Worm (Caenorhabditis elegans) whole organism, L4 larva: ENCODE data around the gene T05H4.4.

Experiments used
- D1046.2 ChIP-seq: fragments of 200-800 bp; sonication (Bioruptor generic); IDR thresholded peaks from 2 replicates; pipeline ENCODE4 v1.3.6; 2022; ENCODE audit warnings: missing genetic modification characterization, missing compliant biosample characterization
- F10B5.3 ChIP-seq: sonication (generic microtip); optimal IDR thresholded peaks from 2 replicates; lab custom pipeline; 2016; ENCODE audit warnings: mild to moderate bottlenecking, missing genetic modification characterization, missing compliant biosample characterization
- F26F4.8 ChIP-seq: fragments of 200-800 bp; sonication (Bioruptor generic); conservative IDR thresholded peaks from 2 replicates; pipeline ENCODE4 v1.3.6; 2022; ENCODE audit warnings: missing genetic modification characterization, missing compliant biosample characterization
- T26A8.4 ChIP-seq: fragments of 200-800 bp; sonication (Bioruptor generic); IDR thresholded peaks from 2 replicates; pipeline ENCODE4 v1.3.6; 2022; ENCODE audit warnings: missing genetic modification characterization, missing compliant biosample characterization
- Y5F2A.4 ChIP-seq: fragments of 200-800 bp; sonication (Bioruptor generic); optimal IDR thresholded peaks from 2 replicates; lab custom pipeline; 2018; ENCODE audit warnings: mild to moderate bottlenecking, missing genetic modification characterization, missing compliant biosample characterization
- Y75B8A.6 ChIP-seq: fragments of 200-800 bp; sonication (Bioruptor generic); IDR thresholded peaks from 2 replicates; pipeline ENCODE4 v1.3.6; 2022; ENCODE audit warnings: missing genetic modification reagents, missing genetic modification characterization, missing compliant biosample characterization
- aly-2 ChIP-seq: sonication (generic microtip); optimal IDR thresholded peaks from 2 replicates; lab custom pipeline; 2018; ENCODE audit warnings: missing biosample characterization, missing genetic modification characterization
- ama-1 ChIP-seq: fragments of 150-350 bp; optimal IDR thresholded peaks from 2 replicates; lab custom pipeline; 2014; ENCODE audit warnings: inconsistent platforms, mixed read lengths
- attf-4 ChIP-seq: sonication (generic microtip); optimal IDR thresholded peaks from 3 replicates; lab custom pipeline; 2017; ENCODE audit warnings: missing biosample characterization, missing genetic modification characterization
- ceh-32 ChIP-seq: sonication (generic microtip); optimal IDR thresholded peaks from 2 replicates; lab custom pipeline; 2016; ENCODE audit warnings: mild to moderate bottlenecking, missing genetic modification characterization, missing compliant biosample characterization; ENCODE audit not compliant: poor library complexity
- ces-1 ChIP-seq: fragments of 150-350 bp; sonication (generic microtip); optimal IDR thresholded peaks from 4 replicates; lab custom pipeline; 2014; ENCODE audit warnings: missing biosample characterization, missing genetic modification reagents, missing genetic modification characterization
- cey-2 ChIP-seq: sonication (generic microtip); optimal IDR thresholded peaks from 3 replicates; lab custom pipeline; 2017; ENCODE audit warnings: missing genetic modification characterization, mild to moderate bottlenecking, missing compliant biosample characterization, antibody characterized with exemption, borderline replicate concordance; ENCODE audit not compliant: insufficient read depth
- daf-16 ChIP-seq, 3 experiments: sonication (generic microtip); optimal IDR thresholded peaks; 2 replicates each; lab custom pipeline; 2016 to 2017; ENCODE audit warnings: missing genetic modification characterization in 3 of 3, missing genetic modification reagents in 3 of 3, mild to moderate bottlenecking in 2 of 3, missing compliant biosample characterization in 2 of 3, missing biosample characterization in 1 of 3, moderate library complexity in 1 of 3
- dmd-8 ChIP-seq: fragments of 200-800 bp; sonication (Bioruptor generic); IDR thresholded peaks from 2 replicates; pipeline ENCODE4 v1.3.6; 2022; ENCODE audit warnings: missing genetic modification characterization, missing compliant biosample characterization
- dpl-1 ChIP-seq: fragments of 150-350 bp; optimal IDR thresholded peaks from 2 replicates; lab custom pipeline; 2014; ENCODE audit warnings: missing biosample characterization, missing genetic modification reagents, missing genetic modification characterization
- gei-8 ChIP-seq: fragments of 200-800 bp; sonication (Bioruptor generic); optimal IDR thresholded peaks from 2 replicates; lab custom pipeline; 2018; ENCODE audit warnings: mild to moderate bottlenecking, missing genetic modification characterization, missing compliant biosample characterization
- hif-1 ChIP-seq, 2 experiments: sonication (generic microtip); optimal IDR thresholded peaks; 2 replicates each; lab custom pipeline; 2016 to 2017; ENCODE audit warnings: missing compliant biosample characterization in 2 of 2, missing genetic modification characterization in 2 of 2, missing genetic modification reagents in 2 of 2, missing genotype in 2 of 2, mild to moderate bottlenecking in 1 of 2
- hlh-11 ChIP-seq: fragments of 200-800 bp; sonication (Bioruptor generic); optimal IDR thresholded peaks from 2 replicates; lab custom pipeline; 2018; ENCODE audit warnings: mild to moderate bottlenecking, missing genetic modification characterization, missing compliant biosample characterization
- hmg-1.1 ChIP-seq: fragments of 200-800 bp; sonication (Bioruptor generic); IDR thresholded peaks from 2 replicates; pipeline ENCODE4 v1.3.6; 2022; ENCODE audit warnings: missing genetic modification reagents, missing genetic modification characterization, missing compliant biosample characterization
- lin-1 ChIP-seq: fragments of 200-800 bp; sonication (Bioruptor generic); IDR thresholded peaks from 2 replicates; pipeline ENCODE4 v1.3.6; 2022; ENCODE audit warnings: missing genetic modification reagents, missing genetic modification characterization, missing compliant biosample characterization
- lin-39 ChIP-seq: fragments of 150-350 bp; optimal IDR thresholded peaks from 2 replicates; lab custom pipeline; 2014; ENCODE audit warnings: missing biosample characterization, missing genetic modification reagents, missing genetic modification characterization
- lir-3 ChIP-seq: sonication (generic microtip); optimal IDR thresholded peaks from 2 replicates; lab custom pipeline; 2016; ENCODE audit warnings: mild to moderate bottlenecking, missing genetic modification characterization, missing compliant biosample characterization
- lsy-2 ChIP-seq, 2 experiments: fragments of 150-350 bp in 1 of 2; sonication (generic microtip) in 1 of 2; optimal IDR thresholded peaks; 2 replicates each; lab custom pipeline; 2014 to 2017; ENCODE audit warnings: missing biosample characterization in 2 of 2, missing genetic modification characterization in 2 of 2
- madf-9 ChIP-seq: fragments of 200-800 bp; sonication (Bioruptor generic); conservative IDR thresholded peaks from 2 replicates; pipeline ENCODE4 v1.3.6; 2022; ENCODE audit warnings: missing genetic modification reagents, missing genetic modification characterization, missing compliant biosample characterization
- mep-1 ChIP-seq: fragments of 150-350 bp; sonication (generic microtip); optimal IDR thresholded peaks from 3 replicates; lab custom pipeline; 2014; ENCODE audit warnings: missing biosample characterization, missing genetic modification characterization
- mxl-2 ChIP-seq: fragments of 200-800 bp; sonication (Bioruptor generic); conservative IDR thresholded peaks from 2 replicates; pipeline ENCODE4 v1.3.6; 2022; ENCODE audit warnings: missing genetic modification reagents, missing genetic modification characterization, missing compliant biosample characterization
- nhr-10 ChIP-seq: fragments of 150-350 bp; optimal IDR thresholded peaks from 2 replicates; lab custom pipeline; 2014; ENCODE audit warnings: missing biosample characterization, missing genetic modification characterization
- nhr-237 ChIP-seq: sonication (generic microtip); optimal IDR thresholded peaks from 2 replicates; lab custom pipeline; 2017; ENCODE audit warnings: missing biosample characterization, missing genetic modification characterization
- nhr-25 ChIP-seq: sonication (generic microtip); optimal IDR thresholded peaks from 2 replicates; lab custom pipeline; 2017; ENCODE audit warnings: missing genetic modification characterization, mild to moderate bottlenecking, missing compliant biosample characterization, antibody characterized with exemption, moderate library complexity, borderline replicate concordance; ENCODE audit not compliant: insufficient read depth
- nhr-42 ChIP-seq: fragments of 200-800 bp; sonication (Bioruptor generic); IDR thresholded peaks from 2 replicates; pipeline ENCODE4 v1.3.6; 2022; ENCODE audit warnings: missing genetic modification characterization, missing compliant biosample characterization
- pqm-1 ChIP-seq: sonication (generic microtip); optimal IDR thresholded peaks from 2 replicates; lab custom pipeline; 2017; ENCODE audit warnings: missing biosample characterization, missing genetic modification characterization
- skn-1 ChIP-seq: fragments of 150-350 bp; optimal IDR thresholded peaks from 2 replicates; lab custom pipeline; 2014; ENCODE audit warnings: missing biosample characterization, missing genetic modification characterization
- spr-1 ChIP-seq: sonication (generic microtip); optimal IDR thresholded peaks from 2 replicates; lab custom pipeline; 2016; ENCODE audit warnings: mild to moderate bottlenecking, missing genetic modification characterization, missing compliant biosample characterization
- tra-1 ChIP-seq: fragments of 200-800 bp; sonication (Bioruptor generic); IDR thresholded peaks from 2 replicates; pipeline ENCODE4 v1.3.6; 2022; ENCODE audit warnings: missing genetic modification reagents, missing genetic modification characterization, missing compliant biosample characterization
- unc-39 ChIP-seq: sonication (generic microtip); optimal IDR thresholded peaks from 2 replicates; lab custom pipeline; 2017; ENCODE audit warnings: missing biosample characterization, missing genetic modification characterization
- vab-7 ChIP-seq: fragments of 200-800 bp; sonication (Bioruptor generic); IDR thresholded peaks from 2 replicates; pipeline ENCODE4 v1.3.6; 2022; ENCODE audit warnings: missing genetic modification reagents, missing genetic modification characterization, missing compliant biosample characterization
- zfp-3 ChIP-seq: fragments of 200-800 bp; sonication (Bioruptor generic); conservative IDR thresholded peaks from 2 replicates; pipeline ENCODE4 v1.3.6; 2022; ENCODE audit warnings: missing genetic modification reagents, missing genetic modification characterization, missing compliant biosample characterization

The T05H4.4 gene

DNA sequence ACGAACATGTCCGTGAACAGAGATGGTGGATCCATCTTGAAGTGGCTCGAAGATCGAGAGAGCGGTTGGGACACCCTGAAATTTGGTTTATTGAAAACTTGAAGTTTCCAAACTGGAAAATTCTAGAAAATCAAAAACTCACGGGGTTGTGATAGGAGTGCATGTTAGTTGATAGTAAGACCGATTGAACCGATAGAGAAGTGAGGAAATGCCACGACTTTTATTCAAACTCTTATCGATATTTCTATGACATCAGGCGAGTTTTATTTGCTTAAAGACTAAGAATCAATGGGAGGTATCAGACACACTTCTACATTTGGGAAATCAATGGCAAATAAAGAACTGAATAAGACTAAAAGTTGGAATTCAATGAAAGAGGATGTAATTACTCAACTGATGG is 50.1 kb downstream of the T05H4.4 start, which contains the start of gene lec-10 (continued):
- TF ChIP-seq tra-1 (GFP tag; lab: Robert Waterston, UW): 0 out of 2 replicates have a peak, but pooled peaks have one; percentile 40
- TF ChIP-seq lir-3 (tag; lab: Kevin White, UChicago): no peak
- TF ChIP-seq dpl-1 (GFP tag; lab: Kevin White, UChicago): no peak
- TF ChIP-seq nhr-42 (GFP tag; lab: Robert Waterston, UW): no peak
- TF ChIP-seq spr-1 (tag; lab: Kevin White, UChicago): no peak
- no peak; the same call in 1 of the 2 replicates for TF ChIP-seq T26A8.4
- no peak for TF ChIP-seq hif-1 (tag; optimal IDR thresholded peaks at IDR 0.05; lab: Kevin White, UChicago)
- TF ChIP-seq gei-8 (GFP tag; lab: Kevin White, UChicago): no peak
- TF ChIP-seq unc-39 (tag; lab: Kevin White, UChicago): no peak
- TF ChIP-seq attf-4 (tag; lab: Kevin White, UChicago): no peak
- TF ChIP-seq lin-1: no peak
- TF ChIP-seq Y5F2A.4 (GFP tag; lab: Kevin White, UChicago): no peak
- no peak for TF ChIP-seq hmg-1.1 (GFP tag; lab: Robert Waterston, UW)
- no peak for TF ChIP-seq dmd-8 (GFP tag; lab: Robert Waterston, UW)
- no peak for TF ChIP-seq F26F4.8
- no peak for TF ChIP-seq lin-39 (tag; lab: Kevin White, UChicago)
- TF ChIP-seq F10B5.3 (tag; lab: Kevin White, UChicago): no peak
- TF ChIP-seq vab-7 (GFP tag; lab: Robert Waterston, UW): no peak
- TF ChIP-seq ama-1 (lab: Kevin White, UChicago): no peak
- TF ChIP-seq D1046.2 (GFP tag; lab: Robert Waterston, UW): no peak
- TF ChIP-seq skn-1 (tag; lab: Kevin White, UChicago): no peak
- TF ChIP-seq nhr-237 (tag; lab: Kevin White, UChicago): no peak
- no peak for TF ChIP-seq mxl-2 (GFP tag; lab: Robert Waterston, UW)
- peak in 1 of 2 experiments; percentile 29 for TF ChIP-seq lsy-2 (tag; optimal IDR thresholded peaks at IDR 0.05; lab: Kevin White, UChicago)
- no peak for TF ChIP-seq madf-9 (GFP tag; lab: Robert Waterston, UW)
- TF ChIP-seq ceh-32 (tag; lab: Kevin White, UChicago): no peak
- TF ChIP-seq aly-2 (tag; lab: Kevin White, UChicago): no peak
- peak; percentile 65 for TF ChIP-seq hlh-11 (tag; lab: Kevin White, UChicago)
- TF ChIP-seq pqm-1 (tag; lab: Kevin White, UChicago): peak; percentile 92
- TF ChIP-seq Y75B8A.6 (GFP tag; lab: Robert Waterston, UW): no peak
- TF ChIP-seq mep-1 (tag; lab: Kevin White, UChicago): peak; percentile 55
- TF ChIP-seq daf-16 (GFP tag; optimal IDR thresholded peaks at IDR 0.05; lab: Kevin White, UChicago): no peak
- peak; percentile 62 for TF ChIP-seq daf-16 (tag; optimal IDR thresholded peaks at IDR 0.05; lab: Kevin White, UChicago)
- no peak for TF ChIP-seq nhr-10 (tag; lab: Kevin White, UChicago)
- no peak for TF ChIP-seq nhr-25 (tag; lab: Kevin White, UChicago)
- no peak for TF ChIP-seq zfp-3 (GFP tag; lab: Robert Waterston, UW)
- no peak for TF ChIP-seq ces-1 (GFP tag; lab: Kevin White, UChicago)
- no peak for TF ChIP-seq cey-2 (tag; lab: Kevin White, UChicago)
